Fruit fly (Drosophila melanogaster) whole organism, wandering third instar larva: Measurements from ENCODE around the gene CG1092.

Experiments used
- Dif ChIP-seq: fragments of 200-275, 200-300 bp; sonication (Bioruptor generic); optimal IDR thresholded peaks from 2 replicates; lab custom pipeline; 2018; ENCODE audit warnings: missing biosample characterization, missing genetic modification characterization; ENCODE audit not compliant: partially characterized antibody
- N ChIP-seq: fragments of >200 bp; optimal IDR thresholded peaks from 2 replicates; lab custom pipeline; 2018; ENCODE audit warnings: missing biosample characterization, missing external identifiers, missing genetic modification characterization
- OdsH ChIP-seq: fragments of 200-800 bp; sonication (Bioruptor generic); optimal IDR thresholded peaks from 2 replicates; lab custom pipeline; 2016; ENCODE audit warnings: missing biosample characterization, mild to moderate bottlenecking, missing genetic modification characterization
- h ChIP-seq: fragments of 200-800 bp; sonication (Bioruptor generic); optimal IDR thresholded peaks from 3 replicates; lab custom pipeline; 2016; ENCODE audit warnings: missing biosample characterization, mild to moderate bottlenecking, missing genetic modification characterization
- pan ChIP-seq: fragments of >200 bp; optimal IDR thresholded peaks from 2 replicates; lab custom pipeline; 2017
- psq ChIP-seq: fragments of 200-800 bp; sonication (Bioruptor generic); optimal IDR thresholded peaks from 3 replicates; lab custom pipeline; 2017; ENCODE audit warnings: missing biosample characterization, mild to moderate bottlenecking, missing genetic modification characterization, moderate library complexity
- usp ChIP-seq: fragments of >200 bp; optimal IDR thresholded peaks from 2 replicates; lab custom pipeline; 2017; ENCODE audit warnings: missing biosample characterization, missing genetic modification characterization

dm6 chr3R:4229137-4229764, 37.3 kb upstream of the CG1092 start, which contains the start of gene DhpD:
- peak; percentile 74 for TF ChIP-seq psq (GFP tag; lab: Kevin White, UChicago)
- no peak for TF ChIP-seq usp
- TF ChIP-seq OdsH (GFP tag; lab: Kevin White, UChicago), result peak; percentile 81
- peak; percentile 96 for TF ChIP-seq Dif (GFP tag; lab: Kevin White, UChicago)
- TF ChIP-seq h (GFP tag; lab: Kevin White, UChicago), result peak; percentile 90
- TF ChIP-seq pan (lab: Kevin White, UChicago), result no peak
- TF ChIP-seq N (GFP tag; lab: Kevin White, UChicago), result peak; percentile 33
